Fruit fly (Drosophila melanogaster) whole organism, embryonic: ENCODE results near the gene CG15336.
A peak's percentile ranks its signal among the peaks of the same experiment; 100 is the strongest.

Experiments used
- Ada2b ChIP-seq: fragments of 200-800 bp; sonication (Bioruptor generic); IDR thresholded peaks from 2 replicates; pipeline ENCODE4 v1.3.6; 2022; ENCODE audit warnings: missing biosample characterization, missing genetic modification characterization
- CG10267 ChIP-seq: fragments of 200-800 bp; sonication (Bioruptor generic); optimal IDR thresholded peaks from 2 replicates; lab custom pipeline; 2018; ENCODE audit warnings: missing biosample characterization, mild to moderate bottlenecking, missing genetic modification characterization, moderate library complexity
- CG11695 ChIP-seq: fragments of 200-800 bp; sonication (Bioruptor generic); IDR thresholded peaks from 3 replicates; pipeline ENCODE4 v1.3.6; 2022; ENCODE audit warnings: missing biosample characterization, missing genetic modification characterization
- CG11696 ChIP-seq: fragments of 200-800 bp; sonication (Bioruptor generic); IDR thresholded peaks from 2 replicates; pipeline ENCODE4 v1.3.6; 2022; ENCODE audit warnings: missing biosample characterization, missing genetic modification characterization
- CG1233 ChIP-seq: fragments of 200-800 bp; sonication (Bioruptor generic); optimal IDR thresholded peaks from 4 replicates; lab custom pipeline; 2018; ENCODE audit warnings: missing biosample characterization, mild to moderate bottlenecking, missing genetic modification characterization
- CG13624 ChIP-seq: fragments of 200-800 bp; sonication (Bioruptor generic); optimal IDR thresholded peaks from 2 replicates; lab custom pipeline; 2016; ENCODE audit warnings: missing biosample characterization, missing genetic modification characterization
- CG14710 ChIP-seq: fragments of 200-800 bp; sonication (Bioruptor generic); optimal IDR thresholded peaks from 3 replicates; lab custom pipeline; 2019; ENCODE audit warnings: missing biosample characterization, mild to moderate bottlenecking, missing genetic modification characterization, moderate library complexity
- CG1529 ChIP-seq: fragments of 200-800 bp; sonication (Bioruptor generic); optimal IDR thresholded peaks from 3 replicates; lab custom pipeline; 2018; ENCODE audit warnings: missing biosample characterization, missing genetic modification characterization
- CG15514 ChIP-seq: fragments of 200-800 bp; sonication (Bioruptor generic); optimal IDR thresholded peaks from 3 replicates; lab custom pipeline; 2017; ENCODE audit warnings: missing biosample characterization, missing genetic modification characterization, mild to moderate bottlenecking, moderate library complexity, missing genetic modification reagents
- CG15601 ChIP-seq: fragments of 200-800 bp; sonication (Bioruptor generic); optimal IDR thresholded peaks from 3 replicates; lab custom pipeline; 2019; ENCODE audit warnings: missing biosample characterization, mild to moderate bottlenecking, missing genetic modification characterization, moderate library complexity
- CG1603 ChIP-seq: fragments of 200-800 bp; sonication (Bioruptor generic); optimal IDR thresholded peaks from 2 replicates; lab custom pipeline; 2019; ENCODE audit warnings: missing biosample characterization, mild to moderate bottlenecking, missing genetic modification characterization, moderate library complexity
- CG17612 ChIP-seq: fragments of 200-800 bp; sonication (Bioruptor generic); IDR thresholded peaks from 2 replicates; pipeline ENCODE4 v1.3.6; 2022; ENCODE audit warnings: missing biosample characterization, missing genetic modification characterization
- CG18476 ChIP-seq: fragments of 200-800 bp; sonication (Bioruptor generic); optimal IDR thresholded peaks from 2 replicates; lab custom pipeline; 2016; ENCODE audit warnings: missing biosample characterization, mild to moderate bottlenecking, missing genetic modification characterization
- CG18599 ChIP-seq: fragments of 200-800 bp; sonication (Bioruptor generic); optimal IDR thresholded peaks from 3 replicates; lab custom pipeline; 2017; ENCODE audit warnings: missing biosample characterization, missing genetic modification characterization, mild to moderate bottlenecking, moderate library complexity, missing genetic modification reagents
- CG2199 ChIP-seq: fragments of 200-800 bp; sonication (Bioruptor generic); IDR thresholded peaks from 3 replicates; pipeline ENCODE4 v1.3.6; 2022; ENCODE audit warnings: missing biosample characterization, missing genetic modification characterization
- CG2712 ChIP-seq: fragments of 200-800 bp; optimal IDR thresholded peaks from 3 replicates; lab custom pipeline; 2019; ENCODE audit warnings: missing biosample characterization, mild to moderate bottlenecking, missing genetic modification characterization, moderate library complexity
- CG30020 ChIP-seq: fragments of 200-800 bp; optimal IDR thresholded peaks from 2 replicates; lab custom pipeline; 2019; ENCODE audit warnings: missing biosample characterization, mild to moderate bottlenecking, missing genetic modification characterization, moderate library complexity
- CG31365 ChIP-seq: fragments of 200-800 bp; sonication (Bioruptor generic); optimal IDR thresholded peaks from 2 replicates; lab custom pipeline; 2018; ENCODE audit warnings: missing biosample characterization, mild to moderate bottlenecking, missing genetic modification characterization
- CG4404 ChIP-seq: fragments of 200-800 bp; sonication (Bioruptor generic); IDR thresholded peaks from 2 replicates; pipeline ENCODE4 v1.3.6; 2022; ENCODE audit warnings: missing biosample characterization, missing genetic modification characterization
- CG4854 ChIP-seq: fragments of 200-800 bp; sonication (Bioruptor generic); optimal IDR thresholded peaks from 2 replicates; lab custom pipeline; 2016; ENCODE audit warnings: missing biosample characterization, missing genetic modification characterization, inconsistent platforms
- CG5245 ChIP-seq: fragments of 200-800 bp; sonication (Bioruptor generic); optimal IDR thresholded peaks from 3 replicates; lab custom pipeline; 2016; ENCODE audit warnings: missing biosample characterization, missing genetic modification characterization
- CG5953 ChIP-seq: fragments of 200-800 bp; sonication (Bioruptor generic); IDR thresholded peaks from 2 replicates; pipeline ENCODE4 v1.3.6; 2022; ENCODE audit warnings: missing biosample characterization, missing genetic modification characterization
- CG6813 ChIP-seq: fragments of 200-800 bp; sonication (Bioruptor generic); optimal IDR thresholded peaks from 2 replicates; lab custom pipeline; 2017; ENCODE audit warnings: missing biosample characterization, missing genetic modification characterization, mild to moderate bottlenecking, moderate library complexity, missing genetic modification reagents
- CG7963 ChIP-seq: fragments of 200-800 bp; sonication (Bioruptor generic); IDR thresholded peaks from 3 replicates; pipeline ENCODE4 v1.3.6; 2022; ENCODE audit warnings: missing biosample characterization, missing genetic modification characterization; ENCODE audit not compliant: partially characterized antibody
- Elba2 ChIP-seq: fragments of 200-800 bp; sonication (Bioruptor generic); optimal IDR thresholded peaks from 3 replicates; lab custom pipeline; 2016; ENCODE audit warnings: missing biosample characterization, missing genetic modification characterization
- Gug ChIP-seq: fragments of 200-800 bp; sonication (Bioruptor generic); IDR thresholded peaks from 4 replicates; pipeline ENCODE4 v1.3.6; 2022; ENCODE audit warnings: missing biosample characterization, missing genetic modification characterization
- Lhr ChIP-seq: fragments of 200-800 bp; sonication (Bioruptor generic); optimal IDR thresholded peaks from 3 replicates; lab custom pipeline; 2017; ENCODE audit warnings: mild to moderate bottlenecking, missing biosample characterization, missing genetic modification reagents, missing genetic modification characterization
- MBD-R2 ChIP-seq: fragments of 200-800 bp; sonication (Bioruptor generic); IDR thresholded peaks from 2 replicates; pipeline ENCODE4 v1.3.6; 2022; ENCODE audit warnings: missing biosample characterization, missing genetic modification characterization
- MESR4 ChIP-seq: fragments of 200-800 bp; sonication (Bioruptor generic); optimal IDR thresholded peaks from 2 replicates; lab custom pipeline; 2018; ENCODE audit warnings: missing biosample characterization, mild to moderate bottlenecking, missing genetic modification characterization, moderate library complexity
- Max ChIP-seq: fragments of 200-800 bp; sonication (Bioruptor generic); optimal IDR thresholded peaks from 2 replicates; lab custom pipeline; 2016; ENCODE audit warnings: missing biosample characterization, mild to moderate bottlenecking, missing genetic modification characterization
- Nf-YA ChIP-seq: fragments of 200-800 bp; sonication (Bioruptor generic); IDR thresholded peaks from 2 replicates; pipeline ENCODE4 v1.3.6; 2022; ENCODE audit warnings: missing biosample characterization, missing genetic modification characterization
- Oli ChIP-seq: fragments of 200-800 bp; sonication (Bioruptor generic); optimal IDR thresholded peaks from 2 replicates; lab custom pipeline; 2018; ENCODE audit warnings: missing biosample characterization, mild to moderate bottlenecking, missing genetic modification characterization, moderate library complexity
- Scr ChIP-seq: fragments of 200-800 bp; sonication (Bioruptor generic); IDR thresholded peaks from 2 replicates; pipeline ENCODE4 v1.3.6; 2022; ENCODE audit warnings: missing biosample characterization, missing genetic modification characterization; ENCODE audit not compliant: partially characterized antibody
- Sin3A ChIP-seq: fragments of >200 bp; optimal IDR thresholded peaks from 2 replicates; lab custom pipeline; 2018
- Sry-β ChIP-seq: fragments of 200-800 bp; sonication (Bioruptor generic); optimal IDR thresholded peaks from 2 replicates; lab custom pipeline; 2018; ENCODE audit warnings: missing biosample characterization, mild to moderate bottlenecking, missing genetic modification characterization, moderate library complexity
- bigmax ChIP-seq: fragments of 200-800 bp; sonication (Bioruptor generic); optimal IDR thresholded peaks from 2 replicates; lab custom pipeline; 2018; ENCODE audit warnings: missing biosample characterization, mild to moderate bottlenecking, missing genetic modification characterization
- chm ChIP-seq: fragments of 200-800 bp; sonication (Bioruptor generic); IDR thresholded peaks from 2 replicates; pipeline ENCODE4 v1.3.6; 2022; ENCODE audit warnings: missing biosample characterization, missing genetic modification characterization
- crp ChIP-seq, 2 experiments: fragments of 200-800 bp; sonication (Bioruptor generic); optimal IDR thresholded peaks; 2 replicates in 1 of 2; 3 replicates in 1 of 2; lab custom pipeline; 2017; ENCODE audit warnings: missing biosample characterization in 2 of 2, missing genetic modification characterization in 2 of 2, mild to moderate bottlenecking in 1 of 2, moderate library complexity in 1 of 2
- dm ChIP-seq: fragments of 200-800 bp; sonication (Bioruptor generic); optimal IDR thresholded peaks from 3 replicates; lab custom pipeline; 2016; ENCODE audit warnings: missing biosample characterization, missing genetic modification characterization
- ewg ChIP-seq: fragments of 200-800 bp; sonication (Bioruptor generic); optimal IDR thresholded peaks from 3 replicates; lab custom pipeline; 2017; ENCODE audit warnings: mild to moderate bottlenecking, missing biosample characterization, missing genetic modification reagents, missing genetic modification characterization
- fd102C ChIP-seq: fragments of 200-800 bp; sonication (Bioruptor generic); optimal IDR thresholded peaks from 2 replicates; lab custom pipeline; 2018; ENCODE audit warnings: missing biosample characterization, mild to moderate bottlenecking, missing genetic modification characterization, moderate library complexity
- gce ChIP-seq: fragments of 200-800 bp; sonication (Bioruptor generic); IDR thresholded peaks from 3 replicates; pipeline ENCODE4 v1.3.6; 2022; ENCODE audit warnings: missing biosample characterization, missing genetic modification characterization
- lbe ChIP-seq: fragments of 200-800 bp; sonication (Bioruptor generic); optimal IDR thresholded peaks from 2 replicates; lab custom pipeline; 2016; ENCODE audit warnings: missing biosample characterization, mild to moderate bottlenecking, missing genetic modification characterization
- pb ChIP-seq: fragments of 200-800 bp; sonication (Bioruptor generic); optimal IDR thresholded peaks from 3 replicates; lab custom pipeline; 2016; ENCODE audit warnings: missing biosample characterization, missing genetic modification characterization
- rib ChIP-seq: fragments of 200-800 bp; sonication (Bioruptor generic); IDR thresholded peaks from 2 replicates; pipeline ENCODE4 v1.3.6; 2022; ENCODE audit warnings: missing biosample characterization, missing genetic modification characterization
- ro ChIP-seq: fragments of 200-800 bp; sonication (Bioruptor generic); IDR thresholded peaks from 2 replicates; pipeline ENCODE4 v1.3.6; 2022; ENCODE audit warnings: missing biosample characterization, missing genetic modification characterization
- row ChIP-seq: fragments of 200-800 bp; sonication (Bioruptor generic); IDR thresholded peaks from 3 replicates; pipeline ENCODE4 v1.3.6; 2022; ENCODE audit warnings: missing biosample characterization, missing genetic modification characterization
- salm ChIP-seq: fragments of 200-800 bp; sonication (Bioruptor generic); optimal IDR thresholded peaks from 2 replicates; lab custom pipeline; 2018; ENCODE audit warnings: missing biosample characterization, mild to moderate bottlenecking, missing genetic modification characterization
- sqz ChIP-seq: fragments of 200-800 bp; sonication (Bioruptor generic); optimal IDR thresholded peaks from 3 replicates; lab custom pipeline; 2018; ENCODE audit warnings: missing biosample characterization, mild to moderate bottlenecking, missing genetic modification characterization
- trem ChIP-seq: fragments of 200-800 bp; optimal IDR thresholded peaks from 3 replicates; lab custom pipeline; 2019; ENCODE audit warnings: missing biosample characterization, mild to moderate bottlenecking, missing genetic modification characterization, moderate library complexity
- zen ChIP-seq: fragments of 200-800 bp; sonication (Bioruptor generic); optimal IDR thresholded peaks from 3 replicates; lab custom pipeline; 2018; ENCODE audit warnings: missing biosample characterization, mild to moderate bottlenecking, missing genetic modification characterization, moderate library complexity

Gene CG15336

dm6 chrX:8142067-8142462 lies 5.7 kb upstream of the CG15336 start, which contains the start of gene Smox (continued):
- TF ChIP-seq dm: no peak
- no peak for TF ChIP-seq Max
- no peak for TF ChIP-seq CG1233 (GFP tag; lab: Kevin White, UChicago)
- TF ChIP-seq trem: peak; percentile 39
- TF ChIP-seq CG13624: peak; percentile 38
- TF ChIP-seq sqz (GFP tag; lab: Kevin White, UChicago): no peak
- peak; percentile 37 for TF ChIP-seq CG14710 (tag; lab: Kevin White, UChicago)
- no peak for TF ChIP-seq pb (GFP tag; lab: Kevin White, UChicago)
- TF ChIP-seq zen (tag; lab: Kevin White, UChicago): peak; percentile 17
- TF ChIP-seq CG4404 (GFP tag; lab: Robert Waterston, UW): no peak
- TF ChIP-seq Oli (tag; lab: Kevin White, UChicago): no peak
- no peak for TF ChIP-seq CG4854 (GFP tag; lab: Kevin White, UChicago)
- TF ChIP-seq CG30020 (tag; lab: Kevin White, UChicago): peak; percentile 19
- TF ChIP-seq CG1529 (GFP tag; lab: Kevin White, UChicago): no peak
- TF ChIP-seq Nf-YA (GFP tag; lab: Robert Waterston, UW): no peak
- TF ChIP-seq CG2199 (GFP tag; lab: Robert Waterston, UW): no peak
- TF ChIP-seq Sry-β: no peak
- peak; percentile 28 for TF ChIP-seq CG15601 (tag; lab: Kevin White, UChicago)
- TF ChIP-seq CG15514 (GFP tag; lab: Kevin White, UChicago): peak; percentile 22
- no peak for TF ChIP-seq Ada2b (GFP tag; lab: Robert Waterston, UW)
- TF ChIP-seq CG1603 (tag; lab: Kevin White, UChicago): peak; percentile 65
- no peak for TF ChIP-seq CG5953
- TF ChIP-seq MESR4 (GFP tag; lab: Kevin White, UChicago): peak; percentile 48
- no peak for TF ChIP-seq CG11695 (GFP tag; lab: Robert Waterston, UW)
- TF ChIP-seq MBD-R2 (GFP tag; lab: Robert Waterston, UW): peak; percentile 43
- TF ChIP-seq CG11696: no peak
- no peak for TF ChIP-seq CG17612 (GFP tag; lab: Robert Waterston, UW)
- TF ChIP-seq Gug (GFP tag; lab: Robert Waterston, UW): no peak
- peak; percentile 54 for TF ChIP-seq CG10267
- no peak for TF ChIP-seq salm (tag; lab: Kevin White, UChicago)
- peak; percentile 35 for TF ChIP-seq lbe (GFP tag; lab: Kevin White, UChicago)
- no peak for TF ChIP-seq gce
- TF ChIP-seq ewg (GFP tag; lab: Kevin White, UChicago): no peak
- no peak for TF ChIP-seq ro (GFP tag; lab: Robert Waterston, UW)
- peak; percentile 53 for TF ChIP-seq Lhr (GFP tag; lab: Kevin White, UChicago)
- no peak for TF ChIP-seq CG18599
- no peak for TF ChIP-seq CG5245 (GFP tag; lab: Kevin White, UChicago)
- no peak for TF ChIP-seq Scr
- TF ChIP-seq row: 0 out of 3 replicates have a peak, but pooled peaks have one; percentile 36
- peak; percentile 18 for TF ChIP-seq bigmax (GFP tag; lab: Kevin White, UChicago)
- no peak for TF ChIP-seq CG18476 (GFP tag; lab: Kevin White, UChicago)
- TF ChIP-seq Sin3A (lab: Kevin White, UChicago): peak; percentile 25
- TF ChIP-seq CG31365: no peak
- no peak for TF ChIP-seq CG6813
- no peak for TF ChIP-seq fd102C
- peak; percentile 28 for TF ChIP-seq Elba2
- no peak for TF ChIP-seq CG7963 (GFP tag; lab: Robert Waterston, UW)
- peak; percentile 1 for TF ChIP-seq CG2712 (tag; lab: Kevin White, UChicago)
- TF ChIP-seq chm (GFP tag; lab: Robert Waterston, UW): no peak
- peak; percentile 65; the same call in 1 of the 2 replicates for TF ChIP-seq rib
- TF ChIP-seq crp (GFP tag; optimal IDR thresholded peaks at IDR 0.05; lab: Kevin White, UChicago): peak in 1 of 2 experiments; percentile 26
